Fruit fly (Drosophila melanogaster) Kc167 (cell line): ENCODE results near the gene CG43051.

Source experiments
- Myc ChIP-seq: fragments of >200 bp; optimal IDR thresholded peaks from 2 replicates; lab custom pipeline; 2017; ENCODE audit warnings: missing external identifiers
- Sin3A ChIP-seq: fragments of >200 bp; optimal IDR thresholded peaks from 2 replicates; lab custom pipeline; 2018; ENCODE audit warnings: missing external identifiers
- h ChIP-seq: fragments of >200 bp; optimal IDR thresholded peaks from 3 replicates; lab custom pipeline; 2018; ENCODE audit warnings: missing external identifiers
- insv ChIP-seq: fragments of >200 bp; optimal IDR thresholded peaks from 3 replicates; lab custom pipeline; 2018; ENCODE audit warnings: missing external identifiers
- psq ChIP-seq: fragments of >200 bp; optimal IDR thresholded peaks from 2 replicates; lab custom pipeline; 2017; ENCODE audit warnings: missing external identifiers
- ttk ChIP-seq: sonication (Bioruptor generic); optimal IDR thresholded peaks from 2 replicates; lab custom pipeline; 2017; ENCODE audit warnings: missing external identifiers

dm6 chr2L:12540246-12540645 is 32.5 kb downstream of the CG43051 start:
- TF ChIP-seq Myc (lab: Kevin White, UChicago) (no peak), psq (lab: Kevin White, UChicago) (no peak), ttk (lab: Kevin White, UChicago) (no peak), Sin3A (lab: Kevin White, UChicago) (no peak), insv (lab: Kevin White, UChicago) (no peak), h (no peak)
